Worm (Caenorhabditis elegans) whole organism, L4 larva: ENCODE data around the gene icd-1.

Experiments
- F26F4.8 ChIP-seq: fragments of 200-800 bp; sonication (Bioruptor generic); conservative IDR thresholded peaks from 2 replicates; pipeline ENCODE4 v1.3.6; 2022; ENCODE audit warnings: missing genetic modification characterization, missing compliant biosample characterization
- R02D3.7 ChIP-seq: fragments of 150-350 bp; sonication (generic microtip); optimal IDR thresholded peaks from 3 replicates; lab custom pipeline; 2014; ENCODE audit warnings: missing biosample characterization, missing genetic modification characterization
- T20F7.1 ChIP-seq: fragments of 200-800 bp; sonication (Bioruptor generic); optimal IDR thresholded peaks from 2 replicates; lab custom pipeline; 2018; ENCODE audit warnings: mild to moderate bottlenecking, missing genetic modification characterization, missing compliant biosample characterization
- T26A8.4 ChIP-seq: fragments of 200-800 bp; sonication (Bioruptor generic); IDR thresholded peaks from 2 replicates; pipeline ENCODE4 v1.3.6; 2022; ENCODE audit warnings: missing genetic modification characterization, missing compliant biosample characterization
- Y48G9A.11 ChIP-seq: fragments of 200-800 bp; sonication (Bioruptor generic); IDR thresholded peaks from 2 replicates; pipeline ENCODE4 v1.3.6; 2022; ENCODE audit warnings: missing genetic modification reagents, missing genetic modification characterization, missing compliant biosample characterization
- Y75B8A.6 ChIP-seq: fragments of 200-800 bp; sonication (Bioruptor generic); IDR thresholded peaks from 2 replicates; pipeline ENCODE4 v1.3.6; 2022; ENCODE audit warnings: missing genetic modification reagents, missing genetic modification characterization, missing compliant biosample characterization
- ZK546.5 ChIP-seq, 2 experiments: sonication (generic microtip); optimal IDR thresholded peaks; 2 replicates each; lab custom pipeline; 2017; ENCODE audit warnings: missing biosample characterization in 2 of 2, missing genetic modification characterization in 2 of 2
- aha-1 ChIP-seq: fragments of 150-350 bp; peaks from one replicate; lab custom pipeline; 2014; ENCODE audit warnings: missing biosample characterization, missing genetic modification characterization
- ama-1 ChIP-seq: fragments of 150-350 bp; optimal IDR thresholded peaks from 2 replicates; lab custom pipeline; 2014; ENCODE audit warnings: inconsistent platforms, mixed read lengths
- arid-1 ChIP-seq: fragments of 200-800 bp; sonication (Bioruptor generic); conservative IDR thresholded peaks from 2 replicates; pipeline ENCODE4 v1.3.6; 2022; ENCODE audit warnings: missing genetic modification reagents, missing genetic modification characterization, missing compliant biosample characterization
- attf-4 ChIP-seq: sonication (generic microtip); optimal IDR thresholded peaks from 3 replicates; lab custom pipeline; 2017; ENCODE audit warnings: missing biosample characterization, missing genetic modification characterization
- ceh-20 ChIP-seq: fragments of 200-800 bp; sonication (Bioruptor generic); IDR thresholded peaks from 2 replicates; pipeline ENCODE4 v1.3.6; 2022; ENCODE audit warnings: missing genetic modification reagents, missing genetic modification characterization, missing compliant biosample characterization
- ceh-28 ChIP-seq: fragments of 150-350 bp; optimal IDR thresholded peaks from 2 replicates; lab custom pipeline; 2014; ENCODE audit warnings: missing biosample characterization, missing genetic modification reagents, missing genetic modification characterization
- ceh-62 ChIP-seq: sonication (generic microtip); optimal IDR thresholded peaks from 2 replicates; lab custom pipeline; 2017; ENCODE audit warnings: missing biosample characterization, missing genetic modification characterization
- ctbp-1 ChIP-seq: fragments of 200-800 bp; sonication (Bioruptor generic); IDR thresholded peaks from 2 replicates; pipeline ENCODE4 v1.3.6; 2022; ENCODE audit warnings: missing genetic modification reagents, missing genetic modification characterization, missing compliant biosample characterization
- daf-12 ChIP-seq: fragments of 150-350 bp; optimal IDR thresholded peaks from 2 replicates; lab custom pipeline; 2014; ENCODE audit warnings: missing biosample characterization, missing genetic modification reagents, missing genetic modification characterization
- daf-16 ChIP-seq, 3 experiments: sonication (generic microtip); optimal IDR thresholded peaks; 2 replicates each; lab custom pipeline; 2016 to 2017; ENCODE audit warnings: missing genetic modification characterization in 3 of 3, missing genetic modification reagents in 3 of 3, mild to moderate bottlenecking in 2 of 3, missing compliant biosample characterization in 2 of 3, missing biosample characterization in 1 of 3, moderate library complexity in 1 of 3
- daf-19 ChIP-seq: fragments of 200-800 bp; sonication (Bioruptor generic); conservative IDR thresholded peaks from 2 replicates; pipeline ENCODE4 v1.3.6; 2022; ENCODE audit warnings: missing genetic modification characterization, missing compliant biosample characterization
- dmd-9 ChIP-seq: fragments of 200-800 bp; sonication (Bioruptor generic); IDR thresholded peaks from 2 replicates; pipeline ENCODE4 v1.3.6; 2022; ENCODE audit warnings: missing genetic modification reagents, missing genetic modification characterization, missing compliant biosample characterization
- gei-8 ChIP-seq: fragments of 200-800 bp; sonication (Bioruptor generic); optimal IDR thresholded peaks from 2 replicates; lab custom pipeline; 2018; ENCODE audit warnings: mild to moderate bottlenecking, missing genetic modification characterization, missing compliant biosample characterization
- hif-1 ChIP-seq, 2 experiments: sonication (generic microtip); optimal IDR thresholded peaks; 2 replicates each; lab custom pipeline; 2016 to 2017; ENCODE audit warnings: missing compliant biosample characterization in 2 of 2, missing genetic modification characterization in 2 of 2, missing genetic modification reagents in 2 of 2, missing genotype in 2 of 2, mild to moderate bottlenecking in 1 of 2
- hlh-11 ChIP-seq: fragments of 200-800 bp; sonication (Bioruptor generic); optimal IDR thresholded peaks from 2 replicates; lab custom pipeline; 2018; ENCODE audit warnings: mild to moderate bottlenecking, missing genetic modification characterization, missing compliant biosample characterization
- jun-1 ChIP-seq: fragments of 150-350 bp; optimal IDR thresholded peaks from 2 replicates; lab custom pipeline; 2014; ENCODE audit warnings: missing biosample characterization, missing genetic modification reagents, missing genetic modification characterization
- lim-7 ChIP-seq: fragments of 200-800 bp; sonication (Bioruptor generic); IDR thresholded peaks from 2 replicates; pipeline ENCODE4 v1.3.6; 2022; ENCODE audit warnings: missing genetic modification characterization, missing compliant biosample characterization
- lin-1 ChIP-seq: fragments of 200-800 bp; sonication (Bioruptor generic); IDR thresholded peaks from 2 replicates; pipeline ENCODE4 v1.3.6; 2022; ENCODE audit warnings: missing genetic modification reagents, missing genetic modification characterization, missing compliant biosample characterization
- lin-13 ChIP-seq: fragments of 150-350 bp; optimal IDR thresholded peaks from 2 replicates; lab custom pipeline; 2014; ENCODE audit warnings: missing biosample characterization, missing genetic modification reagents, missing genetic modification characterization
- lin-15B ChIP-seq: fragments of 150-350 bp; sonication (generic microtip); optimal IDR thresholded peaks from 3 replicates; lab custom pipeline; 2014; ENCODE audit warnings: missing biosample characterization, missing genetic modification characterization
- lin-29 ChIP-seq: fragments of 200-800 bp; sonication (Bioruptor generic); IDR thresholded peaks from 2 replicates; pipeline ENCODE4 v1.3.6; 2022; ENCODE audit warnings: missing genetic modification reagents, missing genetic modification characterization, missing compliant biosample characterization
- lin-38 ChIP-seq: fragments of 200-800 bp; sonication (Bioruptor generic); IDR thresholded peaks from 2 replicates; pipeline ENCODE4 v1.3.6; 2022; ENCODE audit warnings: missing genetic modification reagents, missing genetic modification characterization, missing compliant biosample characterization
- lir-3 ChIP-seq: sonication (generic microtip); optimal IDR thresholded peaks from 2 replicates; lab custom pipeline; 2016; ENCODE audit warnings: mild to moderate bottlenecking, missing genetic modification characterization, missing compliant biosample characterization
- lsy-2 ChIP-seq, 2 experiments: fragments of 150-350 bp in 1 of 2; sonication (generic microtip) in 1 of 2; optimal IDR thresholded peaks; 2 replicates each; lab custom pipeline; 2014 to 2017; ENCODE audit warnings: missing biosample characterization in 2 of 2, missing genetic modification characterization in 2 of 2
- mdl-1 ChIP-seq, 2 experiments: fragments of 150-350 bp in 1 of 2; sonication (generic microtip) in 1 of 2; optimal IDR thresholded peaks; 2 replicates each; lab custom pipeline; 2014 to 2017; ENCODE audit warnings: missing biosample characterization in 2 of 2, missing genetic modification characterization in 2 of 2
- mdt-29 ChIP-seq: fragments of 200-800 bp; sonication (Bioruptor generic); IDR thresholded peaks from 2 replicates; pipeline ENCODE4 v1.3.6; 2022; ENCODE audit warnings: missing genetic modification reagents, missing genetic modification characterization, missing compliant biosample characterization
- mxl-3 ChIP-seq: fragments of 200-800 bp; sonication (Bioruptor generic); optimal IDR thresholded peaks from 2 replicates; lab custom pipeline; 2018; ENCODE audit warnings: mild to moderate bottlenecking, missing genetic modification characterization, missing compliant biosample characterization
- nhr-10 ChIP-seq: fragments of 150-350 bp; optimal IDR thresholded peaks from 2 replicates; lab custom pipeline; 2014; ENCODE audit warnings: missing biosample characterization, missing genetic modification characterization
- nhr-11 ChIP-seq: fragments of 150-350 bp; optimal IDR thresholded peaks from 2 replicates; lab custom pipeline; 2014; ENCODE audit warnings: missing biosample characterization, missing genetic modification characterization
- nhr-237 ChIP-seq: sonication (generic microtip); optimal IDR thresholded peaks from 2 replicates; lab custom pipeline; 2017; ENCODE audit warnings: missing biosample characterization, missing genetic modification characterization
- nhr-25 ChIP-seq: sonication (generic microtip); optimal IDR thresholded peaks from 2 replicates; lab custom pipeline; 2017; ENCODE audit warnings: missing genetic modification characterization, mild to moderate bottlenecking, missing compliant biosample characterization, antibody characterized with exemption, moderate library complexity, borderline replicate concordance; ENCODE audit not compliant: insufficient read depth
- nhr-28 ChIP-seq: fragments of 150-350 bp; optimal IDR thresholded peaks from 2 replicates; lab custom pipeline; 2014; ENCODE audit warnings: missing biosample characterization, missing genetic modification characterization
- nhr-41 ChIP-seq: fragments of 200-800 bp; sonication (Bioruptor generic); IDR thresholded peaks from 2 replicates; pipeline ENCODE4 v1.3.6; 2022; ENCODE audit warnings: missing genetic modification reagents, missing genetic modification characterization, missing compliant biosample characterization
- saeg-2 ChIP-seq: fragments of 200-800 bp; sonication (Bioruptor generic); IDR thresholded peaks from 2 replicates; pipeline ENCODE4 v1.3.6; 2022; ENCODE audit warnings: missing genetic modification reagents, missing genetic modification characterization, missing compliant biosample characterization
- skn-1 ChIP-seq: fragments of 150-350 bp; optimal IDR thresholded peaks from 2 replicates; lab custom pipeline; 2014; ENCODE audit warnings: missing biosample characterization, missing genetic modification characterization
- snpc-1.2 ChIP-seq: fragments of 200-800 bp; sonication (Bioruptor generic); IDR thresholded peaks from 2 replicates; pipeline ENCODE4 v1.3.6; 2022; ENCODE audit warnings: missing genetic modification reagents, missing genetic modification characterization, missing compliant biosample characterization
- snpc-4 ChIP-seq: fragments of 150-350 bp; optimal IDR thresholded peaks from 2 replicates; lab custom pipeline; 2014; ENCODE audit warnings: missing biosample characterization, missing genetic modification characterization
- spr-1 ChIP-seq: sonication (generic microtip); optimal IDR thresholded peaks from 2 replicates; lab custom pipeline; 2016; ENCODE audit warnings: mild to moderate bottlenecking, missing genetic modification characterization, missing compliant biosample characterization
- spr-3 ChIP-seq: fragments of 200-800 bp; sonication (Bioruptor generic); optimal IDR thresholded peaks from 2 replicates; lab custom pipeline; 2018; ENCODE audit warnings: mild to moderate bottlenecking, missing genetic modification characterization, missing compliant biosample characterization
- tra-1 ChIP-seq: fragments of 200-800 bp; sonication (Bioruptor generic); IDR thresholded peaks from 2 replicates; pipeline ENCODE4 v1.3.6; 2022; ENCODE audit warnings: missing genetic modification reagents, missing genetic modification characterization, missing compliant biosample characterization
- unc-130 ChIP-seq: sonication (generic microtip); optimal IDR thresholded peaks from 2 replicates; lab custom pipeline; 2016; ENCODE audit warnings: missing genetic modification reagents, missing genetic modification characterization, missing compliant biosample characterization
- unc-39 ChIP-seq: sonication (generic microtip); optimal IDR thresholded peaks from 2 replicates; lab custom pipeline; 2017; ENCODE audit warnings: missing biosample characterization, missing genetic modification characterization
- unc-62 ChIP-seq, 3 experiments: fragments of 150-350 bp in 1 of 3; sonication (generic microtip); optimal IDR thresholded peaks in 2 of 3; peaks in 1 of 3; 1 replicate in 1 of 3; 2 replicates in 2 of 3; lab custom pipeline; 2014 to 2017; ENCODE audit warnings: missing biosample characterization in 3 of 3, missing genetic modification characterization in 3 of 3, missing genetic modification reagents in 3 of 3, missing genotype in 1 of 3
- zip-11 ChIP-seq: fragments of 200-800 bp; sonication (Bioruptor generic); IDR thresholded peaks from 2 replicates; pipeline ENCODE4 v1.3.6; 2022; ENCODE audit warnings: missing genetic modification characterization, missing compliant biosample characterization

icd-1 gene

DNA sequence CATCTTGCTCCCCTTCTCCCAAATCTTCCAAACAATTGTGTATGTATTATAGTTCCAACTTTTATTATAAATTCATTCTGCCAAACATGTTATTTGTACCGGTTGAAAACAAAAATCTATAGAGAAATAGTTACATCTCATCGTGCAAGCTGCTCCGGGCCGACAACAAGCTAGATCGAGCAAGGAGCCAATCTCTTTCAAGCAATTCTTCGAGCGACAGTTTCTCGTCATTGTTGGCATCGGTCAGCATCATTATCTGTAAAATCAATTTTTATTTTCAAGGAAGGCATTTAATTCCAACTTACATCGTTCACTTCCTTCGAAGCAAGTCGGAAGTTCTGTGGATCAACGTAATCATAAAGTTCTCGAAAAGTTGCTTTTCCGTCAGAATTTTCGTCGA, 2.5 kb upstream of the icd-1 start:
- no peak for TF ChIP-seq gei-8 (GFP tag; lab: Kevin White, UChicago)
- TF ChIP-seq daf-19 (GFP tag; lab: Robert Waterston, UW) = no peak
- peak; percentile 41 for TF ChIP-seq lin-38 (GFP tag; lab: Robert Waterston, UW)
- TF ChIP-seq unc-62 (GFP tag; optimal IDR thresholded peaks at IDR 0.05 in 1 of 2; lab: Kevin White, UChicago) = no peak
- no peak for TF ChIP-seq unc-62 (tag; optimal IDR thresholded peaks at IDR 0.05; lab: Kevin White, UChicago)
- no peak for TF ChIP-seq R02D3.7 (tag; lab: Kevin White, UChicago)
- no peak for TF ChIP-seq zip-11 (GFP tag; lab: Robert Waterston, UW)
- no peak for TF ChIP-seq lin-13
- no peak for TF ChIP-seq mdt-29 (GFP tag; lab: Robert Waterston, UW)
- TF ChIP-seq ZK546.5 (tag; optimal IDR thresholded peaks at IDR 0.05; lab: Kevin White, UChicago) = no peak
- no peak for TF ChIP-seq nhr-237 (tag; lab: Kevin White, UChicago)
- TF ChIP-seq nhr-11 (tag; lab: Kevin White, UChicago) = no peak
- TF ChIP-seq lin-29 (GFP tag; lab: Robert Waterston, UW) = no peak
- no peak for TF ChIP-seq daf-12 (tag; lab: Kevin White, UChicago)
- TF ChIP-seq T26A8.4 (GFP tag; lab: Robert Waterston, UW) = peak; percentile 30; the same call in 1 of the 2 replicates
- no peak for TF ChIP-seq dmd-9
- no peak for TF ChIP-seq spr-1
- no peak for TF ChIP-seq nhr-25 (tag; lab: Kevin White, UChicago)
- TF ChIP-seq lsy-2 (tag; optimal IDR thresholded peaks at IDR 0.05; lab: Kevin White, UChicago) = no peak
- no peak for TF ChIP-seq unc-39 (tag; lab: Kevin White, UChicago)
- peak; percentile 47; the same call in 1 of the 2 replicates for TF ChIP-seq arid-1
- no peak for TF ChIP-seq Y75B8A.6 (GFP tag; lab: Robert Waterston, UW)
- peak; percentile 8; the same call in 1 of the 2 replicates for TF ChIP-seq snpc-1.2 (GFP tag; lab: Robert Waterston, UW)
- no peak for TF ChIP-seq saeg-2 (GFP tag; lab: Robert Waterston, UW)
- TF ChIP-seq hif-1 (tag; optimal IDR thresholded peaks at IDR 0.05; lab: Kevin White, UChicago) = no peak
- TF ChIP-seq mdl-1 (tag; optimal IDR thresholded peaks at IDR 0.05; lab: Kevin White, UChicago) = no peak
- TF ChIP-seq snpc-4 (tag; lab: Kevin White, UChicago) = no peak
- TF ChIP-seq ceh-62 (tag; lab: Kevin White, UChicago) = no peak
- TF ChIP-seq daf-16 (GFP tag; optimal IDR thresholded peaks at IDR 0.05; lab: Kevin White, UChicago) = no peak
- peak; percentile 19 for TF ChIP-seq daf-16 (tag; optimal IDR thresholded peaks at IDR 0.05; lab: Kevin White, UChicago)
- TF ChIP-seq ama-1 (lab: Kevin White, UChicago) = no peak
- TF ChIP-seq ceh-20 (GFP tag; lab: Robert Waterston, UW) = no peak
- no peak for TF ChIP-seq mxl-3
- TF ChIP-seq nhr-41 (GFP tag; lab: Robert Waterston, UW) = no peak
- no peak for TF ChIP-seq lin-15B
- TF ChIP-seq Y48G9A.11 (GFP tag; lab: Robert Waterston, UW) = peak; percentile 50; the same call in 1 of the 2 replicates
- no peak for TF ChIP-seq aha-1 (tag; lab: Kevin White, UChicago)
- TF ChIP-seq, all 104 proteins: peak for 6

DNA sequence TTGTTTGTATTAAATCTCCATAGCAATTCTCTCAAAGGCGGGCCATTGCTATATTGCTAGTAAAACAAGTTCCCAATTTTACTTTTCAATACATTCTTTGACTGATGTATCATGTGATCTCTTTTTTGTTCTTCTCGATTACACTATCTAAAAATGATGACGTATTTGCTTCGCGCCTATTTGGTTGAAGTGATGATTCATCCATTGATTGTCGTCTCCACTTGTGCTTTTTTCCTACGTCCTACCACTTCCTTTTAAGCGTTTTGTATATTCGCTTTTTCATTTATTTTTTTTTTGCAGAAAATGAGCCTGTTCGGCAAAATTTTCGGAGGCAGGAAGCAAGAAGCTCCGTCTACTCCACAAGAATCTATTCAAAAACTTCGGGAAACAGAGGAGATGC, 953 bp upstream of the icd-1 start, which contains the start of gene vps-32.1:
Gene vps-32.1 (plus strand): TSS at position 301 of the 400 bp plus-strand sequence.
- no peak for TF ChIP-seq unc-130 (GFP tag; lab: Kevin White, UChicago)
- no peak for TF ChIP-seq ceh-28 (tag; lab: Kevin White, UChicago)
- no peak for TF ChIP-seq nhr-10 (tag; lab: Kevin White, UChicago)
- no peak for TF ChIP-seq lin-29 (GFP tag; lab: Robert Waterston, UW)
- TF ChIP-seq dmd-9 = 0 out of 2 replicates have a peak, but pooled peaks have one; percentile 18
- TF ChIP-seq spr-3 = no peak
- no peak for TF ChIP-seq T20F7.1 (GFP tag; lab: Kevin White, UChicago)
- TF ChIP-seq mdt-29 (GFP tag; lab: Robert Waterston, UW) = no peak
- no peak for TF ChIP-seq ctbp-1 (GFP tag; lab: Robert Waterston, UW)
- no peak for TF ChIP-seq lim-7
- TF ChIP-seq nhr-28 (tag; lab: Kevin White, UChicago) = no peak
- TF ChIP-seq lin-1 (GFP tag; lab: Robert Waterston, UW) = no peak
- TF ChIP-seq lir-3 (tag; lab: Kevin White, UChicago) = no peak
- TF ChIP-seq hlh-11 (tag; lab: Kevin White, UChicago) = no peak
- TF ChIP-seq F26F4.8 (GFP tag; lab: Robert Waterston, UW) = no peak
- TF ChIP-seq skn-1 (tag; lab: Kevin White, UChicago) = no peak
- TF ChIP-seq T26A8.4 (GFP tag; lab: Robert Waterston, UW) = no peak
- no peak for TF ChIP-seq jun-1
- TF ChIP-seq tra-1 (GFP tag; lab: Robert Waterston, UW) = no peak
- TF ChIP-seq attf-4 (tag; lab: Kevin White, UChicago) = no peak
- no peak for TF ChIP-seq lin-38 (GFP tag; lab: Robert Waterston, UW)
